Fruit fly (Drosophila melanogaster) whole organism, embryonic: ENCODE results near the gene Gyc89Da.
A peak's percentile ranks its signal among the peaks of the same experiment; 100 is the strongest.

Source experiments
- Adf1 ChIP-seq: fragments of 200-800 bp; sonication (Bioruptor generic); IDR thresholded peaks from 2 replicates; pipeline ENCODE4 v1.3.6; 2022; ENCODE audit warnings: missing biosample characterization, missing genetic modification characterization
- Atf-2 ChIP-seq: fragments of 200-800 bp; sonication (Bioruptor generic); optimal IDR thresholded peaks from 2 replicates; lab custom pipeline; 2016; ENCODE audit warnings: missing biosample characterization, missing genetic modification characterization
- BEAF-32 ChIP-seq: fragments of 200-800 bp; sonication (Bioruptor generic); optimal IDR thresholded peaks from 3 replicates; lab custom pipeline; 2017; ENCODE audit warnings: missing biosample characterization, missing genetic modification characterization, mild to moderate bottlenecking, moderate library complexity, missing genetic modification reagents
- CG10147 ChIP-seq: fragments of 200-800 bp; sonication (Bioruptor generic); optimal IDR thresholded peaks from 2 replicates; lab custom pipeline; 2019; ENCODE audit warnings: missing biosample characterization, mild to moderate bottlenecking, missing genetic modification characterization, moderate library complexity
- CG10431 ChIP-seq: fragments of 200-800 bp; sonication (Bioruptor generic); optimal IDR thresholded peaks from 3 replicates; lab custom pipeline; 2018; ENCODE audit warnings: missing biosample characterization, mild to moderate bottlenecking, missing genetic modification characterization
- CG10959 ChIP-seq: fragments of 200-800 bp; sonication (Bioruptor generic); IDR thresholded peaks from 2 replicates; pipeline ENCODE4 v1.3.6; 2022; ENCODE audit warnings: missing biosample characterization, missing genetic modification characterization
- CG10979 ChIP-seq: fragments of 200-800 bp; sonication (Bioruptor generic); optimal IDR thresholded peaks from 2 replicates; lab custom pipeline; 2018; ENCODE audit warnings: missing biosample characterization, mild to moderate bottlenecking, missing genetic modification characterization, moderate library complexity
- CG11398 ChIP-seq: fragments of 200-800 bp; sonication (Bioruptor generic); optimal IDR thresholded peaks from 2 replicates; lab custom pipeline; 2016; ENCODE audit warnings: missing biosample characterization, missing genetic modification characterization
- CG11560 ChIP-seq: fragments of 200-800 bp; sonication (Bioruptor generic); IDR thresholded peaks from 3 replicates; pipeline ENCODE4 v1.3.6; 2022; ENCODE audit warnings: missing biosample characterization, missing genetic modification characterization
- CG13287 ChIP-seq: fragments of 200-800 bp; sonication (Bioruptor generic); IDR thresholded peaks from 2 replicates; pipeline ENCODE4 v1.3.6; 2022; ENCODE audit warnings: missing biosample characterization, missing genetic modification characterization; ENCODE audit not compliant: partially characterized antibody
- CG15601 ChIP-seq: fragments of 200-800 bp; sonication (Bioruptor generic); optimal IDR thresholded peaks from 3 replicates; lab custom pipeline; 2019; ENCODE audit warnings: missing biosample characterization, mild to moderate bottlenecking, missing genetic modification characterization, moderate library complexity
- CG1647 ChIP-seq: fragments of 200-800 bp; sonication (Bioruptor generic); optimal IDR thresholded peaks from 3 replicates; lab custom pipeline; 2016; ENCODE audit warnings: missing biosample characterization, missing genetic modification characterization
- CG17802 ChIP-seq: fragments of 200-800 bp; sonication (Bioruptor generic); optimal IDR thresholded peaks from 2 replicates; lab custom pipeline; 2018; ENCODE audit warnings: missing biosample characterization, mild to moderate bottlenecking, missing genetic modification characterization, moderate library complexity
- CG18011 ChIP-seq: fragments of 200-800 bp; sonication (Bioruptor generic); optimal IDR thresholded peaks from 2 replicates; lab custom pipeline; 2017; ENCODE audit warnings: missing biosample characterization, missing genetic modification characterization, mild to moderate bottlenecking, moderate library complexity, missing genotype
- CG6254 ChIP-seq: fragments of 200-800 bp; sonication (Bioruptor generic); optimal IDR thresholded peaks from 3 replicates; lab custom pipeline; 2017; ENCODE audit warnings: mild to moderate bottlenecking, missing biosample characterization, missing genetic modification reagents, missing genetic modification characterization
- CG6791 ChIP-seq: fragments of 200-800 bp; sonication (Bioruptor generic); IDR thresholded peaks from 3 replicates; pipeline ENCODE4 v1.3.6; 2022; ENCODE audit warnings: missing biosample characterization, missing genetic modification characterization; ENCODE audit not compliant: partially characterized antibody
- CG6854 ChIP-seq: fragments of 200-800 bp; sonication (Bioruptor generic); optimal IDR thresholded peaks from 3 replicates; lab custom pipeline; 2017; ENCODE audit warnings: missing biosample characterization, mild to moderate bottlenecking, missing genetic modification characterization
- CG7357 ChIP-seq: fragments of 200-800 bp; sonication (Bioruptor generic); IDR thresholded peaks from 3 replicates; pipeline ENCODE4 v1.3.6; 2022; ENCODE audit warnings: missing biosample characterization, missing genetic modification characterization
- CG8089 ChIP-seq: fragments of 200-800 bp; sonication (Bioruptor generic); optimal IDR thresholded peaks from 3 replicates; lab custom pipeline; 2016; ENCODE audit warnings: missing biosample characterization, missing genetic modification characterization
- CG8478 ChIP-seq: fragments of >200 bp; optimal IDR thresholded peaks from 2 replicates; lab custom pipeline; 2018
- CG8924 ChIP-seq: fragments of 200-800 bp; optimal IDR thresholded peaks from 3 replicates; lab custom pipeline; 2019; ENCODE audit warnings: missing biosample characterization, mild to moderate bottlenecking, missing genetic modification characterization, moderate library complexity
- CG9215 ChIP-seq: fragments of 200-800 bp; sonication (Bioruptor generic); IDR thresholded peaks from 2 replicates; pipeline ENCODE4 v1.3.6; 2022; ENCODE audit warnings: missing biosample characterization, missing genetic modification characterization
- Deaf1 ChIP-seq: fragments of 200-800 bp; optimal IDR thresholded peaks from 3 replicates; lab custom pipeline; 2019; ENCODE audit warnings: missing biosample characterization, mild to moderate bottlenecking, missing genetic modification characterization, moderate library complexity
- Drgx ChIP-seq: fragments of 200-800 bp; sonication (Bioruptor generic); IDR thresholded peaks from 2 replicates; pipeline ENCODE4 v1.3.6; 2022; ENCODE audit warnings: missing biosample characterization, missing genetic modification characterization
- Ets65A ChIP-seq: fragments of 200-800 bp; sonication (Bioruptor generic); peaks from one replicate; lab custom pipeline; 2016; ENCODE audit warnings: missing biosample characterization, missing genetic modification characterization
- Hand ChIP-seq: fragments of 200-800 bp; sonication (Bioruptor generic); optimal IDR thresholded peaks from 2 replicates; lab custom pipeline; 2017; ENCODE audit warnings: mild to moderate bottlenecking, missing biosample characterization, missing genetic modification reagents, missing genetic modification characterization
- Hr78 ChIP-seq, 2 experiments: fragments of 200-800 bp in 1 of 2; fragments of >200 bp in 1 of 2; sonication (Bioruptor generic) in 1 of 2; optimal IDR thresholded peaks; 2 replicates each; lab custom pipeline; 2017 to 2019; ENCODE audit warnings: missing biosample characterization in 2 of 2, missing genetic modification characterization in 2 of 2, mild to moderate bottlenecking in 1 of 2, moderate library complexity in 1 of 2
- MBD-R2 ChIP-seq: fragments of 200-800 bp; sonication (Bioruptor generic); IDR thresholded peaks from 2 replicates; pipeline ENCODE4 v1.3.6; 2022; ENCODE audit warnings: missing biosample characterization, missing genetic modification characterization
- Med ChIP-seq: fragments of 200-800 bp; sonication (Bioruptor generic); peaks from one replicate; lab custom pipeline; 2016; ENCODE audit warnings: missing biosample characterization, missing genetic modification characterization, mild to moderate bottlenecking, inconsistent platforms, moderate library complexity
- NK7.1 ChIP-seq: fragments of 200-800 bp; sonication (Bioruptor generic); optimal IDR thresholded peaks from 3 replicates; lab custom pipeline; 2016; ENCODE audit warnings: missing biosample characterization, missing genetic modification characterization
- Nf-YB ChIP-seq: fragments of 200-800 bp; sonication (Bioruptor generic); optimal IDR thresholded peaks from 3 replicates; lab custom pipeline; 2019; ENCODE audit warnings: missing biosample characterization, mild to moderate bottlenecking, missing genetic modification characterization, moderate library complexity
- Optix ChIP-seq: fragments of 200-800 bp; sonication (Bioruptor generic); IDR thresholded peaks from 3 replicates; pipeline ENCODE4 v1.3.6; 2022; ENCODE audit warnings: missing biosample characterization, missing genetic modification characterization
- Spps ChIP-seq: fragments of 200-800 bp; sonication (Bioruptor generic); optimal IDR thresholded peaks from 2 replicates; lab custom pipeline; 2018; ENCODE audit warnings: missing biosample characterization, mild to moderate bottlenecking, missing genetic modification characterization
- bab2 ChIP-seq: fragments of 200-800 bp; sonication (Bioruptor generic); optimal IDR thresholded peaks from 2 replicates; lab custom pipeline; 2016; ENCODE audit warnings: missing biosample characterization, missing genetic modification characterization
- da ChIP-seq: fragments of 200-800 bp; sonication (Bioruptor generic); optimal IDR thresholded peaks from 2 replicates; lab custom pipeline; 2016; ENCODE audit warnings: missing biosample characterization, missing genetic modification characterization
- h ChIP-seq: fragments of >200 bp; optimal IDR thresholded peaks from 2 replicates; lab custom pipeline; 2017
- hth ChIP-seq: fragments of >200 bp; optimal IDR thresholded peaks from 2 replicates; lab custom pipeline; 2017; ENCODE audit warnings: inconsistent platforms
- kah ChIP-seq: fragments of 200-800 bp; sonication (Bioruptor generic); optimal IDR thresholded peaks from 2 replicates; lab custom pipeline; 2018; ENCODE audit warnings: missing biosample characterization, mild to moderate bottlenecking, missing genetic modification characterization
- nerfin-1 ChIP-seq: fragments of 200-800 bp; sonication (Bioruptor generic); optimal IDR thresholded peaks from 3 replicates; lab custom pipeline; 2019; ENCODE audit warnings: missing biosample characterization, mild to moderate bottlenecking, missing genetic modification characterization, moderate library complexity
- nmo ChIP-seq: fragments of 200-800 bp; sonication (Bioruptor generic); optimal IDR thresholded peaks from 2 replicates; lab custom pipeline; 2018; ENCODE audit warnings: missing biosample characterization, mild to moderate bottlenecking, missing genetic modification characterization, moderate library complexity
- odd ChIP-seq: fragments of 200-800 bp; sonication (Bioruptor generic); optimal IDR thresholded peaks from 2 replicates; lab custom pipeline; 2017; ENCODE audit warnings: missing biosample characterization, mild to moderate bottlenecking, missing genetic modification characterization
- onecut ChIP-seq: fragments of 200-800 bp; sonication (Bioruptor generic); IDR thresholded peaks from 2 replicates; pipeline ENCODE4 v1.3.6; 2022; ENCODE audit warnings: missing biosample characterization, missing genetic modification characterization
- pb ChIP-seq: fragments of 200-800 bp; sonication (Bioruptor generic); optimal IDR thresholded peaks from 3 replicates; lab custom pipeline; 2016; ENCODE audit warnings: missing biosample characterization, missing genetic modification characterization
- pho ChIP-seq: fragments of 200-800 bp; sonication (Bioruptor generic); optimal IDR thresholded peaks from 2 replicates; lab custom pipeline; 2016; ENCODE audit warnings: missing biosample characterization, missing genetic modification characterization
- phol ChIP-seq: fragments of 200-800 bp; sonication (Bioruptor generic); optimal IDR thresholded peaks from 3 replicates; lab custom pipeline; 2018; ENCODE audit warnings: missing biosample characterization, mild to moderate bottlenecking, missing genetic modification characterization, moderate library complexity
- pros ChIP-seq: fragments of 200-800 bp; sonication (Bioruptor generic); optimal IDR thresholded peaks from 3 replicates; lab custom pipeline; 2019; ENCODE audit warnings: missing biosample characterization, mild to moderate bottlenecking, missing genetic modification characterization, moderate library complexity
- sc ChIP-seq, 3 experiments: fragments of >200 bp in 2 of 3; fragments of 200-800 bp in 1 of 3; sonication (Bioruptor generic) in 1 of 3; optimal IDR thresholded peaks; 2 replicates in 2 of 3; 3 replicates in 1 of 3; lab custom pipeline; 2017; ENCODE audit warnings: mild to moderate bottlenecking in 1 of 3, missing biosample characterization in 1 of 3, missing genetic modification characterization in 1 of 3, missing genetic modification reagents in 1 of 3
- sr ChIP-seq: fragments of 200-800 bp; sonication (Bioruptor generic); IDR thresholded peaks from 3 replicates; pipeline ENCODE4 v1.3.6; 2022; ENCODE audit warnings: missing biosample characterization, missing genetic modification characterization
- ttk ChIP-seq: fragments of 200-800 bp; sonication (Bioruptor generic); IDR thresholded peaks from 2 replicates; pipeline ENCODE4 v2.1.2; 2022; ENCODE audit warnings: missing biosample characterization, missing genetic modification characterization
- zen ChIP-seq: fragments of 200-800 bp; sonication (Bioruptor generic); optimal IDR thresholded peaks from 3 replicates; lab custom pipeline; 2018; ENCODE audit warnings: missing biosample characterization, mild to moderate bottlenecking, missing genetic modification characterization, moderate library complexity

The Gyc89Da gene

DNA sequence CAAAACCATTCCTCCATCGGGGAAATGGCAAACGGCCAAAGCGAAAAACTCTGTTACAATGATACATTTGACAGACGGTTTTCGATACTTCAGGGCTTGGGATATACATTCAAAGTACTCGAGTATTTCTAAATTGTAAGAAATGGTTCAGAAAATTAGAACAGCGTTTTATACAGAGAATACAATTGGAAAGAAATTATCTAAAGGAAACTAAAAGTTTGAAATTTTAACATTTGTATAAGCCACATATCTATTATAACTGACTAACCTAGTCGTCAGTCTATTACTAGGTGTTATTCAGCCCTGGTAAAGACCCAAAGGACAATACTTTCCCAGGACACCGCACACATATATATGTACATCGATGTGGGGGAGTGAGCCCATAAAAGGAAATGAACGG, 4.1 kb downstream of the Gyc89Da start (continued):
- no peak for TF ChIP-seq CG10959 (GFP tag; lab: Robert Waterston, UW)
- TF ChIP-seq odd (GFP tag; lab: Kevin White, UChicago), result peak; percentile 23
- peak; percentile 47 for TF ChIP-seq CG10147 (GFP tag; lab: Kevin White, UChicago)
- TF ChIP-seq pros (GFP tag; lab: Kevin White, UChicago), result no peak
- peak; percentile 22 for TF ChIP-seq nmo (GFP tag; lab: Kevin White, UChicago)
- TF ChIP-seq CG10979 (tag; lab: Kevin White, UChicago), result peak; percentile 41
- no peak for TF ChIP-seq CG6254 (GFP tag; lab: Kevin White, UChicago)
- no peak for TF ChIP-seq BEAF-32 (GFP tag; lab: Kevin White, UChicago)
- TF ChIP-seq Hr78 (GFP tag; optimal IDR thresholded peaks at IDR 0.05; lab: Kevin White, UChicago), result no peak
- no peak for TF ChIP-seq sc (optimal IDR thresholded peaks at IDR 0.05; lab: Kevin White, UChicago)
- TF ChIP-seq sc (GFP tag; optimal IDR thresholded peaks at IDR 0.05; lab: Kevin White, UChicago), result no peak
- TF ChIP-seq Hand (GFP tag; lab: Kevin White, UChicago), result peak; percentile 50
- no peak for TF ChIP-seq h (lab: Kevin White, UChicago)
- no peak for TF ChIP-seq CG10431
- TF ChIP-seq CG6791 (GFP tag; lab: Robert Waterston, UW), result no peak
- TF ChIP-seq bab2 (GFP tag; lab: Kevin White, UChicago), result no peak
- no peak for TF ChIP-seq pb (GFP tag; lab: Kevin White, UChicago)
- TF ChIP-seq onecut (GFP tag; lab: Robert Waterston, UW), result no peak
- TF ChIP-seq, all 482 proteins: peak for 89

DNA sequence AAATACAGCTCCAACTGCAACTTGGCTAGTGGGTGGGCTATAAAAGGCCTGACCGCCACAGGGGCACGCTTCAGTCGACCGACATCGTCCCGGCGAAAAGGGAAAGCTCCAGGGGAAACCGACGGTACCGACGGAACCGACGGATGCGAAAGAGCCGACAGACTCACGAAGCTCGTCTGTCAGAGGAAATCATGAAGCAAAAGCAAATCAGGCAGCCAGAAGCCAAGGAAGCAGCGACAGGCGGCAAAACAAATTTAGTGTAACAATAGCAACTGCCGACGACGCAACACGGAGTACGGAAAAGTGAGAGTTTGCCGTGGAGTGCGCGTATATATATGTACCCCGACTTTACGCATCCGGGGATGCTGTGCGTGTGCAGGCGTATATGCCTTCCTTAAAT, 4.6 kb downstream of the Gyc89Da start, which contains the start of gene Gyc89Db:
Gyc89Db (plus strand) TSS at position 78 of the 400 bp plus-strand sequence.
- TF ChIP-seq nerfin-1 (tag; lab: Kevin White, UChicago), result no peak
- TF ChIP-seq CG7357 (GFP tag; lab: Robert Waterston, UW), result no peak
- no peak for TF ChIP-seq CG6854 (GFP tag; lab: Kevin White, UChicago)
- no peak for TF ChIP-seq phol
- TF ChIP-seq Adf1 (GFP tag; lab: Robert Waterston, UW), result no peak
- TF ChIP-seq CG9215 (GFP tag; lab: Robert Waterston, UW), result no peak
- TF ChIP-seq CG11560 (tag; lab: Robert Waterston, UW), result no peak
- no peak for TF ChIP-seq da
- no peak for TF ChIP-seq CG11398
- TF ChIP-seq NK7.1 (GFP tag; lab: Kevin White, UChicago), result no peak
- peak; percentile 8 for TF ChIP-seq CG8478 (lab: Kevin White, UChicago)
- no peak for TF ChIP-seq Nf-YB (GFP tag; lab: Kevin White, UChicago)
- no peak for TF ChIP-seq CG8924
- no peak for TF ChIP-seq CG17802
- no peak for TF ChIP-seq Drgx (GFP tag; lab: Robert Waterston, UW)
- no peak for TF ChIP-seq CG15601 (tag; lab: Kevin White, UChicago)
- no peak for TF ChIP-seq Optix (GFP tag; lab: Robert Waterston, UW)
- TF ChIP-seq Atf-2 (GFP tag; lab: Kevin White, UChicago), result no peak
- no peak for TF ChIP-seq CG1647 (GFP tag; lab: Kevin White, UChicago)
- TF ChIP-seq MBD-R2 (GFP tag; lab: Robert Waterston, UW), result no peak
- no peak for TF ChIP-seq pros (GFP tag; lab: Kevin White, UChicago)
- TF ChIP-seq zen (tag; lab: Kevin White, UChicago), result no peak
- no peak for TF ChIP-seq hth (lab: Kevin White, UChicago)
- no peak for TF ChIP-seq sr
- no peak for TF ChIP-seq CG13287
- TF ChIP-seq ttk, result no peak
- TF ChIP-seq Deaf1, result peak; percentile 92
- peak; percentile 37 for TF ChIP-seq Med (GFP tag; lab: Kevin White, UChicago)
- peak; percentile 68 for TF ChIP-seq Ets65A (GFP tag; lab: Kevin White, UChicago)
- TF ChIP-seq CG6791 (GFP tag; lab: Robert Waterston, UW), result no peak
- no peak for TF ChIP-seq CG8089
- TF ChIP-seq kah (GFP tag; lab: Kevin White, UChicago), result no peak
- TF ChIP-seq CG18011, result no peak
- no peak for TF ChIP-seq Spps
- no peak for TF ChIP-seq pho (GFP tag; lab: Kevin White, UChicago)
